Worm (Caenorhabditis elegans): ENCODE results near the gene Y53F4B.5.

The Y53F4B.5 gene

DNA sequence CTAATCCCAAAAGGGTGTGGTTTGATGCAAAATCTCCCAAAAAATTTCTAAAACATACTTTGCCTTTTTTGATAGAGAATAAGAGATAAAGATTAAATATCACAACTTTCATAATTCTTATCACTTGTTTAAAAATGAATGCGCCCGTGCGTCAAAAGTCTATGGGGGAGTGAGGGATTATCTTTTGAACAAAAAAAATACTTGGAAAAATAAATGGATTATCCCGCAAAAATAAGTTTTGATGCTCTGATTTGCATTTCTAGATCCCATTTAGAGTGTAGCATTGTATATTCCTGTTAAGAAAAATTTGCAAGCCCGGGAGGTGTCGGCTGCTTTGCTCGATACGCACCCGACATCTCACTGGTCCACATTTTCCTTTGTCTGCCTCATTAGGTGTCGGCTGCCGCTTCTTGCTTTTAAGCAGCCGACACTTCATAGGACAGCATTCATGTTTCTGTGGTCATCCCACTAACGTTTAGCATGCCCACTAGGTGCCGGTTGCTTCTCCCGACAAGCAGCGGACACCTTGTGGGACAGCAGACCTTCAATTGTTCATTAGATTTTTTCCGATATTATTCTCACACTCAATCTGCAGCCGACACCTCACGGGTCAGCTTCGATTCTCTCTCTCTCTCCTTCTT lies 48.3 kb downstream of the Y53F4B.5 start:
- TF ChIP-seq him-1 (tag; optimal IDR thresholded peaks at IDR 0.05), result no peak
- no peak for TF ChIP-seq W03F9.2 (tag; optimal IDR thresholded peaks at IDR 0.05)
- no peak for TF ChIP-seq dao-5 (tag; optimal IDR thresholded peaks at IDR 0.05)
